Worm (Caenorhabditis elegans): ENCODE data around the gene srv-14.

The srv-14 gene

ce11 chrIV:15880114-15880513, 13.9 kb downstream of the srv-14 start:
- TF ChIP-seq tbx-2 (tag; optimal IDR thresholded peaks at IDR 0.05) (no peak), C08G9.2 (tag; optimal IDR thresholded peaks at IDR 0.05) (no peak), ceh-6 (GFP tag; optimal IDR thresholded peaks at IDR 0.05) (no peak), pha-4 (tag; optimal IDR thresholded peaks at IDR 0.05) (no peak), ceh-9 (tag; optimal IDR thresholded peaks at IDR 0.05) (no peak), mec-3 (tag; optimal IDR thresholded peaks at IDR 0.05; ENCODE audit: borderline replicate concordance) (no peak), fkh-10 (GFP tag; optimal IDR thresholded peaks at IDR 0.05) (no peak), K02D7.2 (tag; optimal IDR thresholded peaks at IDR 0.05) (no peak), ceh-2 (tag; optimal IDR thresholded peaks at IDR 0.05) (no peak), npax-4 (tag; optimal IDR thresholded peaks at IDR 0.05) (no peak), unc-42 (tag; optimal IDR thresholded peaks at IDR 0.05) (no peak), ceh-31 (tag; optimal IDR thresholded peaks at IDR 0.05) (no peak), odd-2 (tag; optimal IDR thresholded peaks at IDR 0.05) (no peak), ceh-19 (GFP tag; optimal IDR thresholded peaks at IDR 0.05) (no peak), fkh-6 (tag; optimal IDR thresholded peaks at IDR 0.05) (no peak), unc-86 (tag; optimal IDR thresholded peaks at IDR 0.05) (no peak), pha-2 (tag; optimal IDR thresholded peaks at IDR 0.05) (no peak), syd-9 (tag; optimal IDR thresholded peaks at IDR 0.05) (no peak)

DNA sequence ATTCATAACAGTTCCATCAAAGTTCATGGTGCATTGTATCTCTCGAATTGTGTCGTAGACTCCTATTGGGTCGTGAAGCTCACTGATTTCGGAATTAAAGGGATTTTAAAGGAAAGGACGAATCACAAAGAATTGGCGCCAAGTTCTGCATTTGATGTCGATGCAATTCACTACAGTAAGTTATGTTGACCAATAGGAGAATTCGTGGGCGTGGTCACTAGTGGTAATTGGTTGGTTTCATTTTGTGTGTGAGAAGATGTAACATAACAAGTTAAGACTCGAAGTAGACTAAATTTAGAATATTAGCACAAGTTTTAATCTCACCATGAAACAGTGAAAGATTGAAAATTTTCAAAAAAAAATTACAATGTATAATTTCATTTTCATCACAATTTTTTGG, 15.8 kb downstream of the srv-14 start:
- no peak for TF ChIP-seq dve-1 (tag; optimal IDR thresholded peaks at IDR 0.05)
- TF ChIP-seq ceh-6 (GFP tag; optimal IDR thresholded peaks at IDR 0.05) = no peak
- peak; percentile 55 for TF ChIP-seq nfya-1 (tag; optimal IDR thresholded peaks at IDR 0.05)
- no peak for TF ChIP-seq K02D7.2 (tag; optimal IDR thresholded peaks at IDR 0.05)
- TF ChIP-seq nhr-232 (tag; optimal IDR thresholded peaks at IDR 0.05) = no peak
- no peak for TF ChIP-seq unc-55 (GFP tag; optimal IDR thresholded peaks at IDR 0.05)
- TF ChIP-seq pqm-1 (tag; optimal IDR thresholded peaks at IDR 0.05) = no peak

- TF ChIP-seq ceh-18 (tag; optimal IDR thresholded peaks at IDR 0.05) = no peak
- TF ChIP-seq unc-42 (tag; optimal IDR thresholded peaks at IDR 0.05) = no peak
- TF ChIP-seq unc-55 (GFP tag; optimal IDR thresholded peaks at IDR 0.05) = no peak
Observed at ce11 chrIV:15872633-15873032, 21.4 kb downstream of the srv-14 start, which contains the start of gene gcy-25. Gene gcy-25 (plus strand): TSS chrIV:15872933.

- TF ChIP-seq C08G9.2 (tag; optimal IDR thresholded peaks at IDR 0.05) (no peak), hlh-6 (tag; optimal IDR thresholded peaks at IDR 0.05) (no peak), tbx-2 (tag; optimal IDR thresholded peaks at IDR 0.05) (no peak), sdc-2 (tag; optimal IDR thresholded peaks at IDR 0.05) (no peak), fkh-10 (GFP tag; optimal IDR thresholded peaks at IDR 0.05) (no peak), ref-2 (tag; optimal IDR thresholded peaks at IDR 0.05) (no peak), madf-2 (tag; optimal IDR thresholded peaks at IDR 0.05) (no peak), che-1 (tag; optimal IDR thresholded peaks at IDR 0.05) (no peak), pha-2 (tag; optimal IDR thresholded peaks at IDR 0.05) (no peak), fax-1 (tag; optimal IDR thresholded peaks at IDR 0.05) (no peak), hlh-30 (tag; optimal IDR thresholded peaks at IDR 0.05; ENCODE audit: insufficient read depth) (no peak), ceh-34 (tag; optimal IDR thresholded peaks at IDR 0.05) (no peak), nhr-11 (tag; optimal IDR thresholded peaks at IDR 0.05) (no peak), nfya-1 (tag; optimal IDR thresholded peaks at IDR 0.05) (no peak)
Observed at ce11 chrIV:15870356-15870755, 23.7 kb downstream of the srv-14 start, which contains the start of gene Y105C5B.1. Gene Y105C5B.1 (plus strand): TSS chrIV:15870656.

DNA sequence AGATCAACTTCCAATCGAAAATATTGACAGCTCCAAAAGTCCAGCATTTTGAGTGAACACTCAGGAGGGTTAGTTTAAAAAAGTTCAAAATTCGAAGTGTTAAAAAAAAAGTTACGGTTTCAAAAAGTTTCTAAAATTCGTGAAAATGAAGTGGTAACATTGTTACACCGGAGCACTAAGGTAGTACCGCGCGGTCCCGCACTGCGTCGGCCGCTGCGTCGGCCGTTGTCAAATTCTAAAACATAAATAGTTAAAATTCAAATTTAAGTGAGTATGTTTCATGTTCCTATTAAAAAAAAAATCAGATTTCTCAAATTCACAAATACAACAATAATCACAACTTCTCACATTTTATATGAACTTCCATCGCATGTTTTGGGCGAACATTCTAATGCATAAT, 25.7 kb downstream of the srv-14 start:
- TF ChIP-seq ztf-16 (tag; optimal IDR thresholded peaks at IDR 0.05) (no peak), odd-2 (tag; optimal IDR thresholded peaks at IDR 0.05) (no peak), hlh-13 (GFP tag; optimal IDR thresholded peaks at IDR 0.05) (no peak), fkh-6 (tag; optimal IDR thresholded peaks at IDR 0.05) (no peak), hlh-30 (tag; optimal IDR thresholded peaks at IDR 0.05; ENCODE audit: insufficient read depth) (no peak), sox-2 (GFP tag; IDR thresholded peaks at IDR 0.05) (no peak), lim-6 (tag; optimal IDR thresholded peaks at IDR 0.05) (no peak), pha-4 (tag; optimal IDR thresholded peaks at IDR 0.05) (no peak), hlh-15 (tag; optimal IDR thresholded peaks at IDR 0.05) (no peak), zip-5 (tag; optimal IDR thresholded peaks at IDR 0.05) (no peak), sdc-2 (tag; optimal IDR thresholded peaks at IDR 0.05) (no peak), T23F11.4 (GFP tag; optimal IDR thresholded peaks at IDR 0.05) (no peak), pha-2 (tag; optimal IDR thresholded peaks at IDR 0.05) (no peak), fax-1 (tag; optimal IDR thresholded peaks at IDR 0.05) (no peak), eyg-1 (tag; optimal IDR thresholded peaks at IDR 0.05) (no peak), ttx-3 (tag; optimal IDR thresholded peaks at IDR 0.05) (no peak), dmd-4 (tag; optimal IDR thresholded peaks at IDR 0.05; ENCODE audit: borderline replicate concordance) (no peak)

All from whole organism, late embryonic.